Worm (Caenorhabditis elegans): ENCODE data around the gene H13N06.7.

DNA sequence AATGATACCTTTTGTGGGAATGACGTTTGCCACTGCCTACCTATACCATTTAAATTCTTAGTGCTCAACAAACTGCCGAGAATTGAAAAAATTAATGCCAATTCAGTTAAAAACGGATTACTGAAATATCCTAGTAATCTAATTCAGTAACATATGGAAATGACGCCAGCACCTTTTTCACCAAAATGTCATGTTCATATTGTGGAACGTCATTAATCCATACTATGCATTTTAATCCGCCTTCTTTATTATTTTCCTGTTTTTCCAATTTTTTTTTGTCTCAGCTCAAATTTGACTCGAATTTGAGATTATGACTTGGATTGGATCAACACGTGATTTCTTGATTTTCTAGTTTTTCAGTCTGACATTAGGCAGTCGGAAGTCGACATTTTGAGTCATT lies 38.5 kb downstream of the H13N06.7 start:
- TF ChIP-seq hnd-1 (tag; optimal IDR thresholded peaks at IDR 0.05): no peak
- TF ChIP-seq ama-1 (optimal IDR thresholded peaks at IDR 0.05): no peak
- no peak for TF ChIP-seq tbx-37 (GFP tag; conservative IDR thresholded peaks at IDR 0.05)
- no peak for TF ChIP-seq ceh-13 (GFP tag; optimal IDR thresholded peaks at IDR 0.05)
- no peak for TF ChIP-seq ets-7 (tag; optimal IDR thresholded peaks at IDR 0.05)
- TF ChIP-seq scrt-1 (GFP tag; IDR thresholded peaks at IDR 0.05): no peak
- TF ChIP-seq sea-1 (GFP tag; conservative IDR thresholded peaks at IDR 0.05): no peak
- TF ChIP-seq tra-4 (tag; optimal IDR thresholded peaks at IDR 0.05): no peak
- no peak for TF ChIP-seq B0310.2 (tag; optimal IDR thresholded peaks at IDR 0.05)
- TF ChIP-seq flt-1 (GFP tag; IDR thresholded peaks at IDR 0.05): no peak
- TF ChIP-seq hmbx-1 (tag; optimal IDR thresholded peaks at IDR 0.05): no peak

Measured in whole organism, early embryonic.